Worm (Caenorhabditis elegans) whole organism, L2 larva: ENCODE data around the gene txdc-12.1.

Source experiments
- C34F6.9 ChIP-seq: fragments of 150-350 bp; optimal IDR thresholded peaks from 2 replicates; lab custom pipeline; 2014; ENCODE audit warnings: missing biosample characterization, missing genetic modification characterization
- R02D3.7 ChIP-seq: fragments of 150-350 bp; optimal IDR thresholded peaks from 2 replicates; lab custom pipeline; 2014; ENCODE audit warnings: missing biosample characterization, missing genetic modification characterization
- aly-2 ChIP-seq: fragments of 150-350 bp; optimal IDR thresholded peaks from 2 replicates; lab custom pipeline; 2014; ENCODE audit warnings: missing biosample characterization, missing genetic modification characterization
- blmp-1 ChIP-seq: sonication (generic microtip); optimal IDR thresholded peaks from 2 replicates; lab custom pipeline; 2017; ENCODE audit warnings: missing genetic modification characterization, mild to moderate bottlenecking, missing compliant biosample characterization, antibody characterized with exemption, moderate library complexity; ENCODE audit not compliant: insufficient read depth
- ceh-16 ChIP-seq: fragments of 150-350 bp; optimal IDR thresholded peaks from 2 replicates; lab custom pipeline; 2014; ENCODE audit warnings: missing biosample characterization, missing genetic modification characterization
- elt-3 ChIP-seq: sonication (generic microtip); optimal IDR thresholded peaks from 2 replicates; lab custom pipeline; 2017; ENCODE audit warnings: missing biosample characterization, missing genetic modification characterization
- lin-13 ChIP-seq: fragments of 150-350 bp; optimal IDR thresholded peaks from 2 replicates; lab custom pipeline; 2014; ENCODE audit warnings: missing biosample characterization, missing genetic modification reagents, missing genetic modification characterization
- lin-39 ChIP-seq: fragments of 150-350 bp; optimal IDR thresholded peaks from 2 replicates; lab custom pipeline; 2014; ENCODE audit warnings: missing biosample characterization, missing genetic modification reagents, missing genetic modification characterization
- lsy-2 ChIP-seq, 2 experiments: fragments of 150-350 bp in 1 of 2; sonication (generic microtip) in 1 of 2; optimal IDR thresholded peaks; 2 replicates each; lab custom pipeline; 2014 to 2017; ENCODE audit warnings: missing biosample characterization in 2 of 2, missing genetic modification characterization in 2 of 2
- nhr-10 ChIP-seq: sonication (generic microtip); optimal IDR thresholded peaks from 2 replicates; lab custom pipeline; 2017; ENCODE audit warnings: missing biosample characterization, missing genetic modification characterization
- nhr-237 ChIP-seq: fragments of 150-350 bp; optimal IDR thresholded peaks from 2 replicates; lab custom pipeline; 2014; ENCODE audit warnings: missing biosample characterization, missing genetic modification characterization
- unc-62 ChIP-seq: fragments of 150-350 bp; optimal IDR thresholded peaks from 2 replicates; lab custom pipeline; 2014; ENCODE audit warnings: missing biosample characterization, missing genetic modification reagents, missing genetic modification characterization
- zag-1 ChIP-seq: fragments of 150-350 bp; optimal IDR thresholded peaks from 2 replicates; lab custom pipeline; 2014; ENCODE audit warnings: missing biosample characterization, missing genetic modification characterization
- ztf-4 ChIP-seq: fragments of 150-350 bp; optimal IDR thresholded peaks from 2 replicates; lab custom pipeline; 2014; ENCODE audit warnings: missing biosample characterization, missing genetic modification characterization

DNA sequence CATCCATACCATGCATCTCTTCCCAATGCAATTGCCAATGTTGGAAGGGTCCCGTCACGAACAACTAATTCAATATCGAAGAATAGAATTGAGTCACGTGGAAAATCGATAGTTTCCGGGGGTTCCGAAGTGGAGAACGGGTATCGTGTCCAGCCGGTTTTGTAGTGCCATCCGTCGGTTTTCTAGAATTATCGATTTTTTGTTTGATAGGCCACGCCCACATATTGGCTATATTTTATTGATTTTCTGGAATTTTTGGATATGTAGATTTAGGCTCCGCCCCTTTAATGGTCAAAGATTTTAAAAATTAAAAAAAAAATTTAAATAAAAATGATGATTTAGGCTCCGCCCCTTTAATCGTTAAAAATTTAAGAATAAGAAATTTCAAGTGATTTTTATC, 41.0 kb upstream of the txdc-12.1 start:
- TF ChIP-seq zag-1 (no peak), nhr-237 (tag; lab: Kevin White, UChicago) (no peak), lin-39 (no peak), lsy-2 (tag; optimal IDR thresholded peaks at IDR 0.05; lab: Kevin White, UChicago) (no peak), aly-2 (tag; lab: Kevin White, UChicago) (no peak), unc-62 (GFP tag; lab: Kevin White, UChicago) (no peak), C34F6.9 (no peak), blmp-1 (tag; lab: Kevin White, UChicago) (no peak), lin-13 (GFP tag; lab: Kevin White, UChicago) (no peak), nhr-10 (tag; lab: Kevin White, UChicago) (no peak), elt-3 (tag; lab: Kevin White, UChicago) (no peak), R02D3.7 (tag; lab: Kevin White, UChicago) (no peak), ztf-4 (tag; lab: Kevin White, UChicago) (no peak), ceh-16 (tag; lab: Kevin White, UChicago) (no peak)
